Fruit fly (Drosophila melanogaster) S2 (cell line): ENCODE measurements around the gene CG14125.

Experiments used
- CG8478 ChIP-seq: fragments of >200 bp; optimal IDR thresholded peaks from 2 replicates; lab custom pipeline; 2018
- CTCF ChIP-seq, 2 experiments: fragments of >200 bp; optimal IDR thresholded peaks; 2 replicates each; lab custom pipeline; 2018

dm6 chr3L:12003457-12003856 is 28.8 kb downstream of the CG14125 start:
- TF ChIP-seq CTCF (optimal IDR thresholded peaks at IDR 0.05; lab: Kevin White, UChicago): no peak
- no peak for TF ChIP-seq CG8478
